Worm (Caenorhabditis elegans) whole organism, L4 larva: ENCODE results near the gene srv-17.

Source experiments
- F49E8.2 ChIP-seq: sonication (generic microtip); optimal IDR thresholded peaks from 2 replicates; lab custom pipeline; 2016; ENCODE audit warnings: missing compliant biosample characterization, mild to moderate bottlenecking, missing genetic modification characterization, borderline replicate concordance
- R02D3.7 ChIP-seq: fragments of 150-350 bp; sonication (generic microtip); optimal IDR thresholded peaks from 3 replicates; lab custom pipeline; 2014; ENCODE audit warnings: missing biosample characterization, missing genetic modification characterization
- T20F7.1 ChIP-seq: fragments of 200-800 bp; sonication (Bioruptor generic); optimal IDR thresholded peaks from 2 replicates; lab custom pipeline; 2018; ENCODE audit warnings: mild to moderate bottlenecking, missing genetic modification characterization, missing compliant biosample characterization
- Y48G9A.11 ChIP-seq: fragments of 200-800 bp; sonication (Bioruptor generic); IDR thresholded peaks from 2 replicates; pipeline ENCODE4 v1.3.6; 2022; ENCODE audit warnings: missing genetic modification reagents, missing genetic modification characterization, missing compliant biosample characterization
- ces-1 ChIP-seq: fragments of 150-350 bp; sonication (generic microtip); optimal IDR thresholded peaks from 4 replicates; lab custom pipeline; 2014; ENCODE audit warnings: missing biosample characterization, missing genetic modification reagents, missing genetic modification characterization
- daf-16 ChIP-seq, 3 experiments: sonication (generic microtip); optimal IDR thresholded peaks; 2 replicates each; lab custom pipeline; 2016 to 2017; ENCODE audit warnings: missing genetic modification characterization in 3 of 3, missing genetic modification reagents in 3 of 3, mild to moderate bottlenecking in 2 of 3, missing compliant biosample characterization in 2 of 3, missing biosample characterization in 1 of 3, moderate library complexity in 1 of 3
- dpl-1 ChIP-seq: fragments of 150-350 bp; optimal IDR thresholded peaks from 2 replicates; lab custom pipeline; 2014; ENCODE audit warnings: missing biosample characterization, missing genetic modification reagents, missing genetic modification characterization
- egl-43 ChIP-seq: fragments of 200-800 bp; sonication (Bioruptor generic); IDR thresholded peaks from 2 replicates; pipeline ENCODE4 v1.3.6; 2022; ENCODE audit warnings: missing genetic modification reagents, missing genetic modification characterization, missing compliant biosample characterization
- hif-1 ChIP-seq, 2 experiments: sonication (generic microtip); optimal IDR thresholded peaks; 2 replicates each; lab custom pipeline; 2016 to 2017; ENCODE audit warnings: missing compliant biosample characterization in 2 of 2, missing genetic modification characterization in 2 of 2, missing genetic modification reagents in 2 of 2, missing genotype in 2 of 2, mild to moderate bottlenecking in 1 of 2
- hlh-30 ChIP-seq: sonication (generic microtip); optimal IDR thresholded peaks from 2 replicates; lab custom pipeline; 2017; ENCODE audit warnings: antibody characterized with exemption, mild to moderate bottlenecking, missing genetic modification characterization, missing compliant biosample characterization; ENCODE audit not compliant: insufficient read depth
- hmg-1.1 ChIP-seq: fragments of 200-800 bp; sonication (Bioruptor generic); IDR thresholded peaks from 2 replicates; pipeline ENCODE4 v1.3.6; 2022; ENCODE audit warnings: missing genetic modification reagents, missing genetic modification characterization, missing compliant biosample characterization
- jun-1 ChIP-seq: fragments of 150-350 bp; optimal IDR thresholded peaks from 2 replicates; lab custom pipeline; 2014; ENCODE audit warnings: missing biosample characterization, missing genetic modification reagents, missing genetic modification characterization
- lin-1 ChIP-seq: fragments of 200-800 bp; sonication (Bioruptor generic); IDR thresholded peaks from 2 replicates; pipeline ENCODE4 v1.3.6; 2022; ENCODE audit warnings: missing genetic modification reagents, missing genetic modification characterization, missing compliant biosample characterization
- lin-15B ChIP-seq: fragments of 150-350 bp; sonication (generic microtip); optimal IDR thresholded peaks from 3 replicates; lab custom pipeline; 2014; ENCODE audit warnings: missing biosample characterization, missing genetic modification characterization
- lin-38 ChIP-seq: fragments of 200-800 bp; sonication (Bioruptor generic); IDR thresholded peaks from 2 replicates; pipeline ENCODE4 v1.3.6; 2022; ENCODE audit warnings: missing genetic modification reagents, missing genetic modification characterization, missing compliant biosample characterization
- lin-39 ChIP-seq: fragments of 150-350 bp; optimal IDR thresholded peaks from 2 replicates; lab custom pipeline; 2014; ENCODE audit warnings: missing biosample characterization, missing genetic modification reagents, missing genetic modification characterization
- lsy-2 ChIP-seq, 2 experiments: fragments of 150-350 bp in 1 of 2; sonication (generic microtip) in 1 of 2; optimal IDR thresholded peaks; 2 replicates each; lab custom pipeline; 2014 to 2017; ENCODE audit warnings: missing biosample characterization in 2 of 2, missing genetic modification characterization in 2 of 2
- madf-5 ChIP-seq, 2 experiments: fragments of 200-800 bp; sonication (Bioruptor generic); IDR thresholded peaks; 2 replicates each; pipeline ENCODE4 v1.3.6; 2022; ENCODE audit warnings: missing compliant biosample characterization in 2 of 2, missing genetic modification characterization in 2 of 2
- mdt-29 ChIP-seq: fragments of 200-800 bp; sonication (Bioruptor generic); IDR thresholded peaks from 2 replicates; pipeline ENCODE4 v1.3.6; 2022; ENCODE audit warnings: missing genetic modification reagents, missing genetic modification characterization, missing compliant biosample characterization
- mep-1 ChIP-seq: fragments of 150-350 bp; sonication (generic microtip); optimal IDR thresholded peaks from 3 replicates; lab custom pipeline; 2014; ENCODE audit warnings: missing biosample characterization, missing genetic modification characterization
- mxl-3 ChIP-seq: fragments of 200-800 bp; sonication (Bioruptor generic); optimal IDR thresholded peaks from 2 replicates; lab custom pipeline; 2018; ENCODE audit warnings: mild to moderate bottlenecking, missing genetic modification characterization, missing compliant biosample characterization
- nhr-10 ChIP-seq: fragments of 150-350 bp; optimal IDR thresholded peaks from 2 replicates; lab custom pipeline; 2014; ENCODE audit warnings: missing biosample characterization, missing genetic modification characterization
- nhr-11 ChIP-seq: fragments of 150-350 bp; optimal IDR thresholded peaks from 2 replicates; lab custom pipeline; 2014; ENCODE audit warnings: missing biosample characterization, missing genetic modification characterization
- nhr-42 ChIP-seq: fragments of 200-800 bp; sonication (Bioruptor generic); IDR thresholded peaks from 2 replicates; pipeline ENCODE4 v1.3.6; 2022; ENCODE audit warnings: missing genetic modification characterization, missing compliant biosample characterization
- pha-4 ChIP-seq, 2 experiments: fragments of 150-350 bp in 1 of 2; fragments of 200-800 bp in 1 of 2; sonication (Bioruptor generic) in 1 of 2; IDR thresholded peaks in 1 of 2; optimal IDR thresholded peaks in 1 of 2; 2 replicates each; pipeline versions ENCODE4 v1.3.6 to Lab custom; 2014 to 2022; ENCODE audit warnings: missing genetic modification characterization in 2 of 2, missing genetic modification reagents in 2 of 2, missing biosample characterization in 1 of 2, missing compliant biosample characterization in 1 of 2
- php-3 ChIP-seq: fragments of 200-800 bp; sonication (Bioruptor generic); IDR thresholded peaks from 2 replicates; pipeline ENCODE4 v1.3.6; 2022; ENCODE audit warnings: missing genetic modification reagents, missing genetic modification characterization, missing compliant biosample characterization
- pqm-1 ChIP-seq: sonication (generic microtip); optimal IDR thresholded peaks from 2 replicates; lab custom pipeline; 2017; ENCODE audit warnings: missing biosample characterization, missing genetic modification characterization
- rbr-2 ChIP-seq: sonication (generic microtip); optimal IDR thresholded peaks from 2 replicates; lab custom pipeline; 2016; ENCODE audit warnings: missing genotype, missing genetic modification characterization, missing compliant biosample characterization
- sdz-12 ChIP-seq: fragments of 200-800 bp; sonication (Bioruptor generic); optimal IDR thresholded peaks from 2 replicates; lab custom pipeline; 2018; ENCODE audit warnings: mild to moderate bottlenecking, missing genetic modification characterization, missing compliant biosample characterization
- snpc-1.2 ChIP-seq: fragments of 200-800 bp; sonication (Bioruptor generic); IDR thresholded peaks from 2 replicates; pipeline ENCODE4 v1.3.6; 2022; ENCODE audit warnings: missing genetic modification reagents, missing genetic modification characterization, missing compliant biosample characterization
- tag-97 ChIP-seq: fragments of 200-800 bp; sonication (Bioruptor generic); IDR thresholded peaks from 2 replicates; pipeline ENCODE4 v1.3.6; 2022; ENCODE audit warnings: missing genetic modification characterization, missing compliant biosample characterization
- unc-130 ChIP-seq: sonication (generic microtip); optimal IDR thresholded peaks from 2 replicates; lab custom pipeline; 2016; ENCODE audit warnings: missing genetic modification reagents, missing genetic modification characterization, missing compliant biosample characterization
- unc-62 ChIP-seq, 3 experiments: fragments of 150-350 bp in 1 of 3; sonication (generic microtip); optimal IDR thresholded peaks in 2 of 3; peaks in 1 of 3; 1 replicate in 1 of 3; 2 replicates in 2 of 3; lab custom pipeline; 2014 to 2017; ENCODE audit warnings: missing biosample characterization in 3 of 3, missing genetic modification characterization in 3 of 3, missing genetic modification reagents in 3 of 3, missing genotype in 1 of 3
- zag-1 ChIP-seq: fragments of 150-350 bp; optimal IDR thresholded peaks from 2 replicates; lab custom pipeline; 2014; ENCODE audit warnings: missing biosample characterization, missing genetic modification characterization
- zip-11 ChIP-seq: fragments of 200-800 bp; sonication (Bioruptor generic); IDR thresholded peaks from 2 replicates; pipeline ENCODE4 v1.3.6; 2022; ENCODE audit warnings: missing genetic modification characterization, missing compliant biosample characterization
- zip-2 ChIP-seq: fragments of 150-350 bp; optimal IDR thresholded peaks from 2 replicates; lab custom pipeline; 2014; ENCODE audit warnings: missing biosample characterization, missing genetic modification characterization
- ztf-11 ChIP-seq: fragments of 150-350 bp; optimal IDR thresholded peaks from 2 replicates; lab custom pipeline; 2014; ENCODE audit warnings: missing biosample characterization, missing genetic modification characterization

srv-17 gene

DNA sequence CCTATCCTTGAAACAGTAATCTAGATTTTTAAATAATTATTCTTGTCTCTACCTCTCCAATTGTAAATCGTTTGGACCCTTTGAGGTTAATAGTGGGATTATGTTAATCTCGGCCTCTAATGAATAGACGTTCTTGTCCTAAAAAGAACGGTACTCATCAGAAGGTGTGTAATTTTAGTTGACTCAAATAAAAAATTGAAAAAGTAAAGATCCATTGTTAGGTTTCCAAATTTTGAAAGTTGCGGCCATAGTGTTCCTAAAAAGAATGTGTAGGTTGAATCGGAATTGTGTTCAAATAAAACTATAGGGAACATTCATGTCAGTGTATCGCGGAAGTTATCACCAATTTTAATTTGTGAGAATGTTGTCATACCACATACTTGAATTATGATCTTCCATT is 14.4 kb downstream of the srv-17 start:
- TF ChIP-seq R02D3.7 (no peak), mdt-29 (GFP tag; lab: Robert Waterston, UW) (no peak), jun-1 (tag; lab: Kevin White, UChicago) (no peak), hmg-1.1 (GFP tag; lab: Robert Waterston, UW) (no peak), ztf-11 (tag; lab: Kevin White, UChicago) (no peak), unc-62 (GFP tag; optimal IDR thresholded peaks at IDR 0.05 in 1 of 2; lab: Kevin White, UChicago) (peak in 1 of 2 experiments; percentile 93), unc-62 (tag; optimal IDR thresholded peaks at IDR 0.05; lab: Kevin White, UChicago) (no peak), hlh-30 (no peak)

DNA sequence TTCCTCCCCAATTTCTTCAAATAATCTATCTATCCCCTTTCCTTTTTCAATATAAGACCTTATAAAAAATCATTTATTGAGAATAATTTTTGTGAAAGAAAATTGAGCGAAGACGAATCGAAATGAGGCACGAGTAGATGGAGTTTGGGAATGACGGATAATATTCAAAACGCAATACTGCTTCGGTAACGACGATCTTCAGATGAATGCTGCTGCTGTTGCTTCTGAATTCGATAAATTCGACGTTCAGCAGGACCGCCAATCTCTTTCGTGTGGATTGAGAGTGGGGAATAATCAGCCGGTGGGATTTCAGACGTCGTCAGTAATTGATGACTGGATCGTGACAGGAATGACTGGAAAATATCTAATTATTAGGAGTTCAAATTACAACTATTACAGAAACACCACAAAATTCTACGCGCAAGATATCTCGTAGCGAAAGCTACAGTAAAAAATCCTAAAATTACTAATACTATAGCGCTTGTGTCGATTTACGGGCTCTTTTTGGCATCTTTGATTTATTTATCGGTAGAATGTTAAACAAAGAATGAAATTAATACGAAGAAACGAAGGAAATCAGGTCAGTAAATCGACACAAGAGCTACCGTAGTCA is 19.1 kb downstream of the srv-17 start:
- TF ChIP-seq nhr-11 (tag; lab: Kevin White, UChicago) (no peak), lin-39 (tag; lab: Kevin White, UChicago) (no peak), snpc-1.2 (GFP tag; lab: Robert Waterston, UW) (peak; percentile 59; the same call in 1 of the 2 replicates), pqm-1 (tag; lab: Kevin White, UChicago) (no peak), zag-1 (tag; lab: Kevin White, UChicago) (no peak), mxl-3 (GFP tag; lab: Kevin White, UChicago) (no peak), lsy-2 (tag; optimal IDR thresholded peaks at IDR 0.05; lab: Kevin White, UChicago) (no peak), unc-62 (GFP tag; optimal IDR thresholded peaks at IDR 0.05 in 1 of 2; lab: Kevin White, UChicago) (peak in 1 of 2 experiments; percentile 52), unc-62 (tag; optimal IDR thresholded peaks at IDR 0.05; lab: Kevin White, UChicago) (no peak), egl-43 (GFP tag; lab: Robert Waterston, UW) (no peak), F49E8.2 (tag; lab: Kevin White, UChicago) (peak; percentile 58), Y48G9A.11 (0 out of 2 replicates have a peak, but pooled peaks have one; percentile 9), lin-38 (GFP tag; lab: Robert Waterston, UW) (peak; percentile 32; the same call in 1 of the 2 replicates)

ce11 chrIV:5847986-5848707 is 21.8 kb downstream of the srv-17 start, which contains the start of gene sams-3:
TSS of gene sams-3 (plus strand) at chrIV:5848657.
- TF ChIP-seq lin-38 (GFP tag; lab: Robert Waterston, UW) = peak; percentile 8; the same call in 1 of the 2 replicates
- no peak for TF ChIP-seq php-3 (GFP tag; lab: Robert Waterston, UW)
- no peak for TF ChIP-seq sdz-12 (GFP tag; lab: Kevin White, UChicago)
- peak; percentile 62 for TF ChIP-seq snpc-1.2 (GFP tag; lab: Robert Waterston, UW)
- TF ChIP-seq daf-16 (GFP tag; optimal IDR thresholded peaks at IDR 0.05; lab: Kevin White, UChicago) = no peak
- TF ChIP-seq daf-16 (tag; optimal IDR thresholded peaks at IDR 0.05; lab: Kevin White, UChicago) = no peak
- no peak for TF ChIP-seq lin-1 (GFP tag; lab: Robert Waterston, UW)
- no peak for TF ChIP-seq pha-4 (GFP tag; IDR thresholded peaks at IDR 0.05; lab: Robert Waterston, UW)
- TF ChIP-seq pha-4 (tag; optimal IDR thresholded peaks at IDR 0.05; lab: Kevin White, UChicago) = peak; percentile 25
- no peak for TF ChIP-seq tag-97 (GFP tag; lab: Robert Waterston, UW)
- no peak for TF ChIP-seq nhr-42
- no peak for TF ChIP-seq zip-2 (tag; lab: Kevin White, UChicago)
- no peak for TF ChIP-seq unc-130 (GFP tag; lab: Kevin White, UChicago)
- no peak for TF ChIP-seq lin-15B
- TF ChIP-seq ces-1 (GFP tag; lab: Kevin White, UChicago) = no peak
- no peak for TF ChIP-seq F49E8.2 (tag; lab: Kevin White, UChicago)
- peak in 1 of 2 experiments; percentile 64 for TF ChIP-seq lsy-2 (tag; optimal IDR thresholded peaks at IDR 0.05; lab: Kevin White, UChicago)
- no peak for TF ChIP-seq madf-5 (GFP tag; IDR thresholded peaks at IDR 0.05; lab: Robert Waterston, UW)
- TF ChIP-seq hif-1 (tag; optimal IDR thresholded peaks at IDR 0.05; lab: Kevin White, UChicago) = no peak
- TF ChIP-seq mep-1 (tag; lab: Kevin White, UChicago) = peak; percentile 36
- TF ChIP-seq rbr-2 (tag; lab: Kevin White, UChicago) = no peak
- peak; percentile 7 for TF ChIP-seq hlh-30
- TF ChIP-seq pqm-1 (tag; lab: Kevin White, UChicago) = no peak
- TF ChIP-seq zip-11 (GFP tag; lab: Robert Waterston, UW) = no peak
- no peak for TF ChIP-seq nhr-10 (tag; lab: Kevin White, UChicago)
- no peak for TF ChIP-seq T20F7.1
- TF ChIP-seq dpl-1 (GFP tag; lab: Kevin White, UChicago) = peak; percentile 57
- TF ChIP-seq, all 104 proteins: peak for 7
